Worm (Caenorhabditis elegans) whole organism, late embryonic: ENCODE measurements around the gene T25C12.3.

Experiments
- C08G9.2 ChIP-seq: sonication (generic microtip); optimal IDR thresholded peaks from 2 replicates; lab custom pipeline; 2016; ENCODE audit warnings: mild to moderate bottlenecking, missing genetic modification characterization, moderate library complexity, missing compliant biosample characterization
- C38D4.7 ChIP-seq: fragments of 200-800 bp; sonication (Bioruptor generic); optimal IDR thresholded peaks from 2 replicates; lab custom pipeline; 2018; ENCODE audit warnings: mild to moderate bottlenecking, missing genetic modification characterization, moderate library complexity, missing compliant biosample characterization
- F13H6.1 ChIP-seq: sonication (generic microtip); optimal IDR thresholded peaks from 2 replicates; lab custom pipeline; 2016; ENCODE audit warnings: missing genetic modification characterization, missing compliant biosample characterization
- T23F11.4 ChIP-seq: fragments of 200-800 bp; sonication (Bioruptor generic); optimal IDR thresholded peaks from 2 replicates; lab custom pipeline; 2018; ENCODE audit warnings: mild to moderate bottlenecking, missing genetic modification characterization, missing compliant biosample characterization
- Y22D7AL.16 ChIP-seq: sonication (generic microtip); optimal IDR thresholded peaks from 2 replicates; lab custom pipeline; 2016; ENCODE audit warnings: missing genetic modification characterization, missing compliant biosample characterization
- ahr-1 ChIP-seq: sonication (generic microtip); optimal IDR thresholded peaks from 2 replicates; lab custom pipeline; 2016; ENCODE audit warnings: missing genetic modification characterization, missing compliant biosample characterization
- ama-1 ChIP-seq: fragments of 150-350 bp; optimal IDR thresholded peaks from 2 replicates; lab custom pipeline; 2014
- ceh-14 ChIP-seq: sonication (generic microtip); optimal IDR thresholded peaks from 2 replicates; lab custom pipeline; 2016; ENCODE audit warnings: missing genotype, missing genetic modification characterization, missing compliant biosample characterization
- ceh-2 ChIP-seq: sonication (generic microtip); optimal IDR thresholded peaks from 2 replicates; lab custom pipeline; 2016; ENCODE audit warnings: missing genotype, missing genetic modification characterization, missing compliant biosample characterization
- ceh-22 ChIP-seq: sonication (generic microtip); optimal IDR thresholded peaks from 2 replicates; lab custom pipeline; 2017; ENCODE audit warnings: missing biosample characterization, missing genetic modification characterization
- ceh-24 ChIP-seq: sonication (generic microtip); optimal IDR thresholded peaks from 2 replicates; lab custom pipeline; 2016; ENCODE audit warnings: mild to moderate bottlenecking, missing genetic modification characterization, missing compliant biosample characterization
- ceh-31 ChIP-seq: sonication (generic microtip); optimal IDR thresholded peaks from 2 replicates; lab custom pipeline; 2016; ENCODE audit warnings: missing genetic modification characterization, missing compliant biosample characterization
- ceh-34 ChIP-seq: sonication (generic microtip); optimal IDR thresholded peaks from 2 replicates; lab custom pipeline; 2016; ENCODE audit warnings: mild to moderate bottlenecking, missing genetic modification characterization, missing compliant biosample characterization
- ceh-48 ChIP-seq: sonication (generic microtip); optimal IDR thresholded peaks from 2 replicates; lab custom pipeline; 2016; ENCODE audit warnings: missing genetic modification characterization, inconsistent platforms, missing compliant biosample characterization
- ceh-9 ChIP-seq: sonication (generic microtip); optimal IDR thresholded peaks from 2 replicates; lab custom pipeline; 2016; ENCODE audit warnings: mild to moderate bottlenecking, missing genetic modification characterization, inconsistent platforms, missing compliant biosample characterization
- dmd-4 ChIP-seq: sonication (generic microtip); optimal IDR thresholded peaks from 2 replicates; lab custom pipeline; 2016; ENCODE audit warnings: borderline replicate concordance, missing genetic modification characterization, missing compliant biosample characterization
- dve-1 ChIP-seq: sonication (generic microtip); optimal IDR thresholded peaks from 2 replicates; lab custom pipeline; 2017; ENCODE audit warnings: antibody characterized with exemption, mild to moderate bottlenecking, missing genetic modification characterization, missing compliant biosample characterization
- eyg-1 ChIP-seq: sonication (generic microtip); optimal IDR thresholded peaks from 2 replicates; lab custom pipeline; 2016; ENCODE audit warnings: missing genotype, missing genetic modification characterization, missing compliant biosample characterization
- fkh-6 ChIP-seq: sonication (generic microtip); optimal IDR thresholded peaks from 2 replicates; lab custom pipeline; 2016; ENCODE audit warnings: missing genetic modification characterization, missing compliant biosample characterization
- hlh-30 ChIP-seq: sonication (generic microtip); optimal IDR thresholded peaks from 2 replicates; lab custom pipeline; 2017; ENCODE audit warnings: antibody characterized with exemption, missing genetic modification characterization, missing compliant biosample characterization; ENCODE audit not compliant: insufficient read depth
- hlh-6 ChIP-seq: sonication (generic microtip); optimal IDR thresholded peaks from 2 replicates; lab custom pipeline; 2016; ENCODE audit warnings: missing genotype, missing genetic modification characterization, missing compliant biosample characterization
- hlh-8 ChIP-seq: sonication (generic microtip); optimal IDR thresholded peaks from 2 replicates; lab custom pipeline; 2016; ENCODE audit warnings: missing genotype, missing genetic modification characterization, missing compliant biosample characterization
- mec-3 ChIP-seq: sonication (generic microtip); optimal IDR thresholded peaks from 2 replicates; lab custom pipeline; 2016; ENCODE audit warnings: borderline replicate concordance, missing genetic modification characterization, missing compliant biosample characterization
- npax-4 ChIP-seq: sonication (generic microtip); optimal IDR thresholded peaks from 2 replicates; lab custom pipeline; 2016; ENCODE audit warnings: missing genetic modification characterization, missing compliant biosample characterization
- odd-2 ChIP-seq: sonication (generic microtip); optimal IDR thresholded peaks from 2 replicates; lab custom pipeline; 2017; ENCODE audit warnings: antibody characterized with exemption, mild to moderate bottlenecking, missing genetic modification characterization, missing compliant biosample characterization
- pag-3 ChIP-seq: sonication (generic microtip); optimal IDR thresholded peaks from 2 replicates; lab custom pipeline; 2016; ENCODE audit warnings: missing compliant biosample characterization, missing genetic modification characterization, borderline replicate concordance
- pha-4 ChIP-seq: fragments of 150-350 bp; optimal IDR thresholded peaks from 2 replicates; lab custom pipeline; 2018; ENCODE audit warnings: missing biosample characterization, missing genetic modification reagents, missing genetic modification characterization
- pros-1 ChIP-seq: fragments of 150-350 bp; optimal IDR thresholded peaks from 2 replicates; lab custom pipeline; 2014; ENCODE audit warnings: missing biosample characterization, missing genetic modification reagents, missing genetic modification characterization
- ref-2 ChIP-seq: sonication (generic microtip); optimal IDR thresholded peaks from 2 replicates; lab custom pipeline; 2016; ENCODE audit warnings: missing genetic modification characterization, missing compliant biosample characterization
- rnt-1 ChIP-seq: sonication (generic microtip); optimal IDR thresholded peaks from 2 replicates; lab custom pipeline; 2016; ENCODE audit warnings: missing genetic modification characterization, missing compliant biosample characterization
- sdc-2 ChIP-seq: sonication (generic microtip); optimal IDR thresholded peaks from 2 replicates; lab custom pipeline; 2016; ENCODE audit warnings: missing genotype, missing genetic modification characterization, missing compliant biosample characterization
- sox-2 ChIP-seq: fragments of 200-800 bp; sonication (Bioruptor generic); IDR thresholded peaks from 2 replicates; pipeline ENCODE4 v1.3.6; 2022; ENCODE audit warnings: missing genetic modification reagents, missing genetic modification characterization, missing compliant biosample characterization
- sox-4 ChIP-seq: sonication (generic microtip); optimal IDR thresholded peaks from 2 replicates; lab custom pipeline; 2017; ENCODE audit warnings: mild to moderate bottlenecking, missing genetic modification characterization, inconsistent platforms, missing compliant biosample characterization
- syd-9 ChIP-seq: sonication (generic microtip); optimal IDR thresholded peaks from 2 replicates; lab custom pipeline; 2016; ENCODE audit warnings: mild to moderate bottlenecking, missing genetic modification characterization, moderate library complexity, missing compliant biosample characterization
- tbx-2 ChIP-seq: sonication (generic microtip); optimal IDR thresholded peaks from 2 replicates; lab custom pipeline; 2016; ENCODE audit warnings: missing genetic modification characterization, missing compliant biosample characterization
- tbx-7 ChIP-seq: sonication (generic microtip); optimal IDR thresholded peaks from 2 replicates; lab custom pipeline; 2016; ENCODE audit warnings: missing genotype, missing genetic modification characterization, missing compliant biosample characterization
- ttx-3 ChIP-seq: sonication (generic microtip); optimal IDR thresholded peaks from 2 replicates; lab custom pipeline; 2016; ENCODE audit warnings: missing genetic modification reagents, missing genetic modification characterization, missing compliant biosample characterization
- unc-42 ChIP-seq: sonication (generic microtip); optimal IDR thresholded peaks from 2 replicates; lab custom pipeline; 2016; ENCODE audit warnings: missing genotype, missing genetic modification characterization, missing compliant biosample characterization
- unc-86 ChIP-seq: sonication (generic microtip); optimal IDR thresholded peaks from 2 replicates; lab custom pipeline; 2016; ENCODE audit warnings: missing genetic modification characterization, missing compliant biosample characterization
- ztf-16 ChIP-seq: sonication (generic microtip); optimal IDR thresholded peaks from 2 replicates; lab custom pipeline; 2017; ENCODE audit warnings: missing genetic modification characterization, missing compliant biosample characterization

T25C12.3 gene

ce11 chrX:11479321-11479863 lies 20.4 kb downstream of the T25C12.3 start:
- TF ChIP-seq rnt-1 (no peak), pag-3 (tag; lab: Kevin White, UChicago) (no peak), ahr-1 (tag; lab: Kevin White, UChicago) (no peak), ceh-9 (no peak), odd-2 (tag; lab: Kevin White, UChicago) (no peak), hlh-6 (tag; lab: Kevin White, UChicago) (no peak), ceh-48 (tag; lab: Kevin White, UChicago) (no peak), ref-2 (tag; lab: Kevin White, UChicago) (no peak), T23F11.4 (GFP tag; lab: Kevin White, UChicago) (no peak), syd-9 (no peak), ttx-3 (tag; lab: Kevin White, UChicago) (no peak), unc-42 (tag; lab: Kevin White, UChicago) (no peak), ceh-14 (tag; lab: Kevin White, UChicago) (no peak), C38D4.7 (GFP tag; lab: Kevin White, UChicago) (no peak), tbx-2 (tag; lab: Kevin White, UChicago) (no peak), pros-1 (tag; lab: Kevin White, UChicago) (no peak), ama-1 (no peak)

ce11 chrX:11478758-11479157 lies 21.0 kb downstream of the T25C12.3 start:
- TF ChIP-seq hlh-30 (tag; lab: Kevin White, UChicago), result no peak
- no peak for TF ChIP-seq odd-2 (tag; lab: Kevin White, UChicago)

ce11 chrX:11477748-11478147 lies 22.1 kb downstream of the T25C12.3 start:
- TF ChIP-seq hlh-6 (tag; lab: Kevin White, UChicago) (no peak), C38D4.7 (GFP tag; lab: Kevin White, UChicago) (no peak), fkh-6 (no peak), tbx-7 (tag; lab: Kevin White, UChicago) (no peak)
- TF ChIP-seq, all 69 proteins: peak for 0

ce11 chrX:11475780-11476179 lies 24.0 kb downstream of the T25C12.3 start:
- TF ChIP-seq eyg-1 (no peak), sox-2 (no peak), ceh-31 (tag; lab: Kevin White, UChicago) (peak; percentile 46), ceh-34 (no peak), Y22D7AL.16 (tag; lab: Kevin White, UChicago) (no peak), unc-42 (tag; lab: Kevin White, UChicago) (peak; percentile 34), sdc-2 (tag; lab: Kevin White, UChicago) (no peak), pag-3 (tag; lab: Kevin White, UChicago) (no peak), hlh-8 (tag; lab: Kevin White, UChicago) (no peak)

- TF ChIP-seq hlh-30 (tag; lab: Kevin White, UChicago) (peak; percentile 30), unc-86 (tag; lab: Kevin White, UChicago) (no peak), Y22D7AL.16 (tag; lab: Kevin White, UChicago) (no peak)
These were observed 25.0 kb downstream of the T25C12.3 start for ce11 chrX:11474605-11475385.

- TF ChIP-seq ceh-22 (tag; lab: Kevin White, UChicago) (no peak), sdc-2 (tag; lab: Kevin White, UChicago) (no peak), ceh-9 (no peak), tbx-7 (tag; lab: Kevin White, UChicago) (no peak), ceh-24 (tag; lab: Kevin White, UChicago) (no peak), tbx-2 (tag; lab: Kevin White, UChicago) (peak; percentile 0), ttx-3 (tag; lab: Kevin White, UChicago) (no peak), sox-4 (tag; lab: Kevin White, UChicago) (no peak), pha-4 (no peak), dmd-4 (tag; lab: Kevin White, UChicago) (peak; percentile 57), C38D4.7 (GFP tag; lab: Kevin White, UChicago) (no peak), C08G9.2 (tag; lab: Kevin White, UChicago) (peak; percentile 13), ceh-48 (tag; lab: Kevin White, UChicago) (no peak), ceh-2 (no peak), odd-2 (tag; lab: Kevin White, UChicago) (no peak), npax-4 (tag; lab: Kevin White, UChicago) (no peak), ztf-16 (tag; lab: Kevin White, UChicago) (no peak), mec-3 (tag; lab: Kevin White, UChicago) (no peak), F13H6.1 (tag; lab: Kevin White, UChicago) (peak; percentile 52), dve-1 (no peak)
These were observed 25.6 kb downstream of the T25C12.3 start for ce11 chrX:11474149-11474585.
